Worm (Caenorhabditis elegans) whole organism, L3 larva: Measurements from ENCODE around the gene F20B10.3.

Experiments used
- eor-1 ChIP-seq, 2 experiments: fragments of 150-350 bp; optimal IDR thresholded peaks; 2 replicates each; lab custom pipeline; 2014 to 2018; ENCODE audit warnings: missing biosample characterization in 2 of 2, missing genetic modification characterization in 2 of 2
- fkh-10 ChIP-seq: sonication (generic microtip); optimal IDR thresholded peaks from 2 replicates; lab custom pipeline; 2017; ENCODE audit warnings: missing biosample characterization, missing genetic modification reagents, missing genetic modification characterization
- lin-15B ChIP-seq: fragments of 150-350 bp; optimal IDR thresholded peaks from 2 replicates; lab custom pipeline; 2014; ENCODE audit warnings: missing biosample characterization, missing genetic modification characterization
- nhr-77 ChIP-seq: fragments of 150-350 bp; optimal IDR thresholded peaks from 2 replicates; lab custom pipeline; 2014; ENCODE audit warnings: missing biosample characterization, missing genetic modification characterization
- unc-62 ChIP-seq: fragments of 150-350 bp; sonication (generic microtip); optimal IDR thresholded peaks from 4 replicates; lab custom pipeline; 2014; ENCODE audit warnings: missing biosample characterization, missing genetic modification reagents, missing genetic modification characterization
- zag-1 ChIP-seq: fragments of 150-350 bp; optimal IDR thresholded peaks from 2 replicates; lab custom pipeline; 2014; ENCODE audit warnings: missing biosample characterization, missing genetic modification characterization
- ztf-11 ChIP-seq: fragments of 150-350 bp; optimal IDR thresholded peaks from 2 replicates; lab custom pipeline; 2014; ENCODE audit warnings: missing biosample characterization, missing genetic modification characterization

ce11 chrIV:12149609-12150008 lies 18.4 kb upstream of the F20B10.3 start:
- TF ChIP-seq eor-1 (tag; optimal IDR thresholded peaks at IDR 0.05; lab: Kevin White, UChicago) (no peak), zag-1 (tag; lab: Kevin White, UChicago) (no peak), unc-62 (GFP tag; lab: Kevin White, UChicago) (no peak), lin-15B (no peak), ztf-11 (no peak), fkh-10 (no peak), nhr-77 (tag; lab: Kevin White, UChicago) (no peak)
